Worm (Caenorhabditis elegans) whole organism, L3 larva: ENCODE measurements around the gene din-1.

Experiments
- ama-1 ChIP-seq: fragments of 150-350 bp; optimal IDR thresholded peaks from 2 replicates; lab custom pipeline; 2018
- ceh-82 ChIP-seq: fragments of 150-350 bp; optimal IDR thresholded peaks from 2 replicates; lab custom pipeline; 2014; ENCODE audit warnings: missing biosample characterization, missing genetic modification characterization
- fos-1 ChIP-seq: fragments of 150-350 bp; optimal IDR thresholded peaks from 2 replicates; lab custom pipeline; 2014; ENCODE audit warnings: missing biosample characterization, missing genetic modification characterization
- lin-15B ChIP-seq: fragments of 150-350 bp; optimal IDR thresholded peaks from 2 replicates; lab custom pipeline; 2014; ENCODE audit warnings: missing biosample characterization, missing genetic modification characterization
- nhr-23 ChIP-seq: fragments of 150-350 bp; optimal IDR thresholded peaks from 2 replicates; lab custom pipeline; 2014; ENCODE audit warnings: missing biosample characterization, missing genetic modification reagents, missing genetic modification characterization
- nhr-28 ChIP-seq: fragments of 150-350 bp; optimal IDR thresholded peaks from 2 replicates; lab custom pipeline; 2014; ENCODE audit warnings: missing biosample characterization, missing genetic modification characterization
- nhr-76 ChIP-seq: fragments of 150-350 bp; sonication (generic microtip); optimal IDR thresholded peaks from 5 replicates; lab custom pipeline; 2014; ENCODE audit warnings: missing biosample characterization, missing genetic modification characterization
- unc-62 ChIP-seq: fragments of 150-350 bp; sonication (generic microtip); optimal IDR thresholded peaks from 4 replicates; lab custom pipeline; 2014; ENCODE audit warnings: missing biosample characterization, missing genetic modification reagents, missing genetic modification characterization
- ztf-11 ChIP-seq: fragments of 150-350 bp; optimal IDR thresholded peaks from 2 replicates; lab custom pipeline; 2014; ENCODE audit warnings: missing biosample characterization, missing genetic modification characterization
- ztf-4 ChIP-seq: fragments of 150-350 bp; optimal IDR thresholded peaks from 2 replicates; lab custom pipeline; 2014; ENCODE audit warnings: missing biosample characterization, missing genetic modification characterization

DNA sequence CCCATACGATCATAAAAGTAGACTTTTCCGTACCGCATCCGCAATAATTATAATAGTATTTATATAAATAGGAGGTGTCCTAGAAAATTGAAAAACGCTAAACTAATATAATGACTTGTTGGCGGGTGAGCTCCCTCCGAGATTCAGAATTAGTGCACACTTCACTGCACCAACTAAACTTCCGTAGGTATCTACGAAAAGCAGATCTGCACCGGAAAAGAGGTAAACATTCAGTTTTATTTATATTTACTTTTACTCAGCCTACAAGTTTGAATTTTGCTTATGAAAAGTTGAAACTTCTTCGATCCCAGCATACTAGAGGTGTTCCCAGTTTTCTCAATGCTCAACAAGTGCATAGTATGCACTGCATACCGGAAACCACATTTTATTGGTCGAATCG lies 41.4 kb downstream of the din-1 start, which contains the start of gene F07A11.1:
- no peak for TF ChIP-seq ztf-11
- TF ChIP-seq nhr-23 (tag; lab: Kevin White, UChicago): no peak
- TF ChIP-seq ceh-82: no peak
- TF ChIP-seq nhr-76 (tag; lab: Kevin White, UChicago): no peak
- TF ChIP-seq nhr-28 (tag; lab: Kevin White, UChicago): no peak
- no peak for TF ChIP-seq ama-1
- TF ChIP-seq ztf-4 (tag; lab: Kevin White, UChicago): no peak
- TF ChIP-seq fos-1 (tag; lab: Kevin White, UChicago): no peak
- no peak for TF ChIP-seq unc-62 (GFP tag; lab: Kevin White, UChicago)
- no peak for TF ChIP-seq lin-15B (tag; lab: Kevin White, UChicago)
